Fruit fly (Drosophila melanogaster) whole organism, prepupa: ENCODE measurements around the gene CG15812.

ENCODE experiments used
- CG10631 ChIP-seq: fragments of 200-800 bp; sonication (Bioruptor generic); optimal IDR thresholded peaks from 2 replicates; lab custom pipeline; 2016; ENCODE audit warnings: missing biosample characterization, missing genetic modification characterization
- CG11294 ChIP-seq: fragments of 200-800 bp; sonication (Bioruptor generic); IDR thresholded peaks from 2 replicates; pipeline ENCODE4 v1.3.6; 2022; ENCODE audit warnings: missing biosample characterization, missing genetic modification characterization
- CG11762 ChIP-seq: fragments of 200-800 bp; sonication (Bioruptor generic); optimal IDR thresholded peaks from 3 replicates; lab custom pipeline; 2016; ENCODE audit warnings: missing biosample characterization, missing genetic modification characterization; ENCODE audit not compliant: insufficient read depth
- CG11902 ChIP-seq: fragments of 200-800 bp; sonication (Bioruptor generic); optimal IDR thresholded peaks from 3 replicates; lab custom pipeline; 2016; ENCODE audit warnings: missing biosample characterization, missing genetic modification characterization
- CG15336 ChIP-seq: fragments of 200-800 bp; sonication (Bioruptor generic); IDR thresholded peaks from 2 replicates; pipeline ENCODE4 v1.3.6; 2022; ENCODE audit warnings: missing biosample characterization, missing genetic modification characterization
- CG16779 ChIP-seq: fragments of 200-800 bp; sonication (Bioruptor generic); optimal IDR thresholded peaks from 3 replicates; lab custom pipeline; 2017; ENCODE audit warnings: missing biosample characterization, mild to moderate bottlenecking, missing genetic modification characterization
- CG32006 ChIP-seq: fragments of 200-800 bp; sonication (Bioruptor generic); optimal IDR thresholded peaks from 3 replicates; lab custom pipeline; 2017; ENCODE audit warnings: missing biosample characterization, mild to moderate bottlenecking, missing genetic modification characterization
- CG34406 ChIP-seq: fragments of 200-800 bp; sonication (Bioruptor generic); optimal IDR thresholded peaks from 3 replicates; lab custom pipeline; 2016; ENCODE audit warnings: missing biosample characterization, missing genetic modification characterization
- CG3919 ChIP-seq: fragments of 200-800 bp; sonication (Bioruptor generic); optimal IDR thresholded peaks from 3 replicates; lab custom pipeline; 2016; ENCODE audit warnings: missing biosample characterization, missing genetic modification characterization
- CG4318 ChIP-seq: fragments of 200-800 bp; sonication (Bioruptor generic); optimal IDR thresholded peaks from 3 replicates; lab custom pipeline; 2017; ENCODE audit warnings: missing biosample characterization, mild to moderate bottlenecking, missing genetic modification characterization
- CG6163 ChIP-seq: fragments of 200-800 bp; sonication (Bioruptor generic); IDR thresholded peaks from 3 replicates; pipeline ENCODE4 v1.3.6; 2022; ENCODE audit warnings: missing biosample characterization, missing genetic modification characterization
- CG6276 ChIP-seq: fragments of 200-800 bp; sonication (Bioruptor generic); optimal IDR thresholded peaks from 2 replicates; lab custom pipeline; 2017; ENCODE audit warnings: missing biosample characterization, mild to moderate bottlenecking, missing genetic modification characterization
- CG6792 ChIP-seq: fragments of 200-800 bp; sonication (Bioruptor generic); optimal IDR thresholded peaks from 3 replicates; lab custom pipeline; 2016; ENCODE audit warnings: missing biosample characterization, missing genetic modification characterization
- CG6808 ChIP-seq: fragments of 200-800 bp; sonication (Bioruptor generic); optimal IDR thresholded peaks from 3 replicates; lab custom pipeline; 2017; ENCODE audit warnings: missing biosample characterization, missing genetic modification characterization, mild to moderate bottlenecking, moderate library complexity, missing genetic modification reagents
- CG6854 ChIP-seq: fragments of 200-800 bp; sonication (Bioruptor generic); optimal IDR thresholded peaks from 2 replicates; lab custom pipeline; 2017; ENCODE audit warnings: missing biosample characterization, mild to moderate bottlenecking, missing genetic modification characterization
- CG7368 ChIP-seq: fragments of 200-800 bp; sonication (Bioruptor generic); optimal IDR thresholded peaks from 3 replicates; lab custom pipeline; 2016; ENCODE audit warnings: missing biosample characterization, missing genetic modification characterization
- CG8119 ChIP-seq: fragments of 200-800 bp; sonication (Bioruptor generic); IDR thresholded peaks from 3 replicates; pipeline ENCODE4 v1.3.6; 2022; ENCODE audit warnings: missing biosample characterization, missing genetic modification characterization
- CG8632 ChIP-seq: fragments of 200-800 bp; sonication (Bioruptor generic); optimal IDR thresholded peaks from 3 replicates; lab custom pipeline; 2016; ENCODE audit warnings: missing biosample characterization, missing genetic modification characterization
- CG9139 ChIP-seq: fragments of 200-800 bp; sonication (Bioruptor generic); optimal IDR thresholded peaks from 3 replicates; lab custom pipeline; 2017; ENCODE audit warnings: missing biosample characterization, mild to moderate bottlenecking, missing genetic modification characterization
- Eip75B ChIP-seq: fragments of 200-800 bp; sonication (Bioruptor generic); optimal IDR thresholded peaks from 3 replicates; lab custom pipeline; 2016; ENCODE audit warnings: missing biosample characterization, missing genetic modification characterization
- Eip78C ChIP-seq: fragments of 200-800 bp; sonication (Bioruptor generic); peaks from one replicate; lab custom pipeline; 2016; ENCODE audit warnings: missing biosample characterization, missing genetic modification characterization
- Gug ChIP-seq: fragments of 200-800 bp; sonication (Bioruptor generic); IDR thresholded peaks from 2 replicates; pipeline ENCODE4 v1.3.6; 2022; ENCODE audit warnings: missing biosample characterization, missing genetic modification characterization
- Hr39 ChIP-seq: fragments of 200-800 bp; sonication (Bioruptor generic); optimal IDR thresholded peaks from 2 replicates; lab custom pipeline; 2016; ENCODE audit warnings: missing biosample characterization, missing genetic modification characterization
- Hr4 ChIP-seq: fragments of 200-800 bp; sonication (Bioruptor generic); optimal IDR thresholded peaks from 3 replicates; lab custom pipeline; 2016; ENCODE audit warnings: missing biosample characterization, missing genetic modification characterization
- OdsH ChIP-seq: fragments of 200-800 bp; sonication (Bioruptor generic); optimal IDR thresholded peaks from 3 replicates; lab custom pipeline; 2016; ENCODE audit warnings: missing biosample characterization, missing genetic modification characterization
- Sox102F ChIP-seq: fragments of 200-800 bp; sonication (Bioruptor generic); optimal IDR thresholded peaks from 2 replicates; lab custom pipeline; 2016; ENCODE audit warnings: missing biosample characterization, mild to moderate bottlenecking, missing genetic modification characterization
- Sox14 ChIP-seq: fragments of 200-800 bp; sonication (Bioruptor generic); optimal IDR thresholded peaks from 3 replicates; lab custom pipeline; 2016; ENCODE audit warnings: missing biosample characterization, missing genetic modification characterization
- Sox15 ChIP-seq: fragments of 200-800 bp; sonication (Bioruptor generic); optimal IDR thresholded peaks from 3 replicates; lab custom pipeline; 2016; ENCODE audit warnings: missing biosample characterization, missing genetic modification characterization
- acj6 ChIP-seq: fragments of 200-800 bp; sonication (Bioruptor generic); optimal IDR thresholded peaks from 3 replicates; lab custom pipeline; 2016; ENCODE audit warnings: missing biosample characterization, missing genetic modification characterization
- cyc ChIP-seq: fragments of 200-800 bp; sonication (Bioruptor generic); optimal IDR thresholded peaks from 3 replicates; lab custom pipeline; 2016; ENCODE audit warnings: missing biosample characterization, missing genetic modification characterization
- dac ChIP-seq: fragments of 200-800 bp; sonication (Bioruptor generic); optimal IDR thresholded peaks from 2 replicates; lab custom pipeline; 2017; ENCODE audit warnings: missing biosample characterization, mild to moderate bottlenecking, missing genetic modification characterization
- dsx ChIP-seq: fragments of 200-800 bp; optimal IDR thresholded peaks from 3 replicates; lab custom pipeline; 2019; ENCODE audit warnings: missing biosample characterization, mild to moderate bottlenecking, missing genetic modification characterization, moderate library complexity; ENCODE audit not compliant: poor library complexity, severe bottlenecking
- eg ChIP-seq: fragments of 200-800 bp; sonication (Bioruptor generic); IDR thresholded peaks from 3 replicates; pipeline ENCODE4 v1.3.6; 2022; ENCODE audit warnings: missing biosample characterization, missing genetic modification characterization
- esn ChIP-seq: fragments of 200-800 bp; sonication (Bioruptor generic); optimal IDR thresholded peaks from 2 replicates; lab custom pipeline; 2016; ENCODE audit warnings: missing biosample characterization, mild to moderate bottlenecking, missing genetic modification characterization, moderate library complexity
- fd85E ChIP-seq: fragments of 200-800 bp; sonication (Bioruptor generic); optimal IDR thresholded peaks from 3 replicates; lab custom pipeline; 2016; ENCODE audit warnings: missing biosample characterization, missing genetic modification characterization
- fkh ChIP-seq: fragments of 200-800 bp; sonication (Bioruptor generic); optimal IDR thresholded peaks from 3 replicates; lab custom pipeline; 2017; ENCODE audit warnings: missing biosample characterization, mild to moderate bottlenecking, missing genetic modification characterization, moderate library complexity
- lz ChIP-seq: fragments of 200-800 bp; sonication (Bioruptor generic); optimal IDR thresholded peaks from 3 replicates; lab custom pipeline; 2016; ENCODE audit warnings: missing biosample characterization, missing genetic modification characterization
- net ChIP-seq: fragments of 200-800 bp; sonication (Bioruptor generic); optimal IDR thresholded peaks from 3 replicates; lab custom pipeline; 2016; ENCODE audit warnings: missing biosample characterization, missing genetic modification characterization
- pdm3 ChIP-seq: fragments of 200-800 bp; sonication (Bioruptor generic); optimal IDR thresholded peaks from 3 replicates; lab custom pipeline; 2016; ENCODE audit warnings: missing biosample characterization, missing genetic modification characterization
- spab ChIP-seq: fragments of 200-800 bp; sonication (Bioruptor generic); optimal IDR thresholded peaks from 2 replicates; lab custom pipeline; 2017; ENCODE audit warnings: missing biosample characterization, mild to moderate bottlenecking, missing genetic modification characterization, missing genetic modification reagents
- ss ChIP-seq, 2 experiments: fragments of 200-800 bp; sonication (Bioruptor generic); optimal IDR thresholded peaks; 2 replicates in 1 of 2; 3 replicates in 1 of 2; lab custom pipeline; 2017 to 2018; ENCODE audit warnings: mild to moderate bottlenecking in 2 of 2, missing biosample characterization in 2 of 2, missing genetic modification characterization in 2 of 2, moderate library complexity in 1 of 2
- svp ChIP-seq: fragments of 200-800 bp; sonication (Bioruptor generic); peaks from one replicate; lab custom pipeline; 2016; ENCODE audit warnings: missing biosample characterization, missing genetic modification characterization
- topi ChIP-seq: fragments of 200-800 bp; sonication (Bioruptor generic); optimal IDR thresholded peaks from 3 replicates; lab custom pipeline; 2016; ENCODE audit warnings: missing biosample characterization, missing genetic modification characterization
- vri ChIP-seq: fragments of 200-800 bp; sonication (Bioruptor generic); optimal IDR thresholded peaks from 3 replicates; lab custom pipeline; 2016; ENCODE audit warnings: missing biosample characterization, mild to moderate bottlenecking, missing genetic modification characterization

CG15812 gene

DNA sequence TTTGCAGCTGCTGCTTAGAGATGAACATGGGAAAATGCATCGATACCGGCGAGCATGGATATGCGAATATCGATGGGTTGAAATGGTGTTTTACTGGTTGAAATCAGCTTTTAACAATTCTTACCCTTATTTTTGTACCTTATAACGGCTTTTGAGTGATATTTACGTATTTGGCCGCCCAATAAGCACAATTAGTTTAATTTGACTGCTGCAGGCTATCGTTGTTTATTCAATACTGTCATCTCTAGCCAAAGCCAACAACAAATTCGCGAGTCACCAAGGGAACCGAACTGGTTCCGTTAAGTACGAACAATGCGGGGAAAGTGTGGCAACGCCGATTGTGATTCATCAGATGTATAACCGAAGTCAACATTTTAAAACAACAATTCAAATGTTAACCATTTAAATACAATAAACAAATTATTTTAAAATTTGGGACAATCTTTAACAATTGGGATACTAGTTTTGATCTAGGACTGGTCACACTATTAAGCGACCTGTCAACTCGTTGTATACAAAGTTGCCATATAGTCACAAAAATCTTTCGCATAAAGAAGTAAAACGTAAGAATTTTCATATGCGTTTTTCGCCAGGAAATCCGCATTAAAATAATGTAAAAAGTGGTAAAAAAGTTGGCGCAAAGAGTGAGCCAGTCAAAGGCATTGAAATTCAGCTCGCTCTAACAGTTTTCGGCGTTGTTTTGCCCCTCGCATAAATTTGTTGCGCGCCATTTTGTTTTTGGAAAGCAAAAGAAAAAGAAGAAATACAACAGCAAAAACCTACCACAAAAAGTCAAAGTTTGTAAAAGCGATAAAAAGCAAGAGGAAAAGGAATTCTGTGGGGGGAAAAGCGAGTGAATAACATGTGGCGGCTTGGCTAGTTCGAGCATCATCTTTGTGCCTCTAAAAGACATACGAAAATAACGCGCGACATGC, 11.4 kb upstream of the CG15812 start, which contains the start of the genes Usp5 and BtbVII (continued):
- TF ChIP-seq dsx, result peak; percentile 17
- peak; percentile 55 for TF ChIP-seq CG34406
- TF ChIP-seq fd85E (GFP tag; lab: Kevin White, UChicago), result no peak
- TF ChIP-seq cyc (GFP tag; lab: Kevin White, UChicago), result peak; percentile 31
- TF ChIP-seq CG11762, result no peak
- peak; percentile 48 for TF ChIP-seq CG6792 (GFP tag; lab: Kevin White, UChicago)
- TF ChIP-seq Sox102F (GFP tag; lab: Kevin White, UChicago), result no peak
- 0 out of 3 replicates have a peak, but pooled peaks have one; percentile 10 for TF ChIP-seq eg (GFP tag; lab: Robert Waterston, UW)
- TF ChIP-seq CG6276 (GFP tag; lab: Kevin White, UChicago), result no peak
- peak; percentile 70 for TF ChIP-seq acj6 (GFP tag; lab: Kevin White, UChicago)
- TF ChIP-seq CG8119 (GFP tag; lab: Robert Waterston, UW), result peak; percentile 36; the same call in 1 of the 3 replicates
- TF ChIP-seq CG16779 (tag; lab: Kevin White, UChicago), result peak; percentile 17
- TF ChIP-seq fkh (GFP tag; lab: Kevin White, UChicago), result peak; percentile 94
- TF ChIP-seq dac (GFP tag; lab: Kevin White, UChicago), result no peak
- TF ChIP-seq OdsH (GFP tag; lab: Kevin White, UChicago), result no peak
- TF ChIP-seq net, result peak; percentile 51
- TF ChIP-seq Gug (GFP tag; lab: Robert Waterston, UW), result peak; percentile 53
- TF ChIP-seq CG6163 (GFP tag; lab: Robert Waterston, UW), result no peak
- TF ChIP-seq CG3919, result peak; percentile 43
- TF ChIP-seq CG32006, result peak; percentile 29
- peak; percentile 72 for TF ChIP-seq esn (GFP tag; lab: Kevin White, UChicago)
- TF ChIP-seq pdm3 (GFP tag; lab: Kevin White, UChicago), result no peak
- TF ChIP-seq vri, result peak; percentile 19
- no peak for TF ChIP-seq CG6854 (GFP tag; lab: Kevin White, UChicago)
- TF ChIP-seq Hr4 (GFP tag; lab: Kevin White, UChicago), result no peak
- TF ChIP-seq Hr39 (GFP tag; lab: Kevin White, UChicago), result no peak
- TF ChIP-seq CG11294 (GFP tag; lab: Robert Waterston, UW), result no peak; the same call in 1 of the 2 replicates
- TF ChIP-seq CG4318 (GFP tag; lab: Kevin White, UChicago), result no peak
- TF ChIP-seq Sox15, result peak; percentile 6
- peak; percentile 55 for TF ChIP-seq CG6808 (GFP tag; lab: Kevin White, UChicago)
- 0 out of 2 replicates have a peak, but pooled peaks have one; percentile 14 for TF ChIP-seq CG15336 (GFP tag; lab: Robert Waterston, UW)
- peak; percentile 81 for TF ChIP-seq svp (GFP tag; lab: Kevin White, UChicago)

dm6 chr3L:3149060-3149872, 10.5 kb upstream of the CG15812 start:
- TF ChIP-seq acj6 (GFP tag; lab: Kevin White, UChicago) (no peak), CG6808 (GFP tag; lab: Kevin White, UChicago) (no peak), CG6163 (GFP tag; lab: Robert Waterston, UW) (peak; percentile 10; the same call in 1 of the 3 replicates), net (no peak), CG7368 (GFP tag; lab: Kevin White, UChicago) (no peak), eg (GFP tag; lab: Robert Waterston, UW) (no peak; the same call in 2 of the 3 replicates), Sox15 (no peak), CG32006 (no peak), ss (GFP tag; optimal IDR thresholded peaks at IDR 0.05; lab: Kevin White, UChicago) (peak in 1 of 2 experiments; percentile 27), Eip78C (GFP tag; lab: Kevin White, UChicago) (no peak), Hr4 (GFP tag; lab: Kevin White, UChicago) (no peak), CG8119 (GFP tag; lab: Robert Waterston, UW) (peak; percentile 41; the same call in 1 of the 3 replicates), Hr39 (GFP tag; lab: Kevin White, UChicago) (no peak), CG16779 (tag; lab: Kevin White, UChicago) (peak; percentile 19), CG11294 (GFP tag; lab: Robert Waterston, UW) (no peak), CG11762 (no peak), CG9139 (GFP tag; lab: Kevin White, UChicago) (no peak), CG11902 (GFP tag; lab: Kevin White, UChicago) (no peak), topi (no peak), CG4318 (GFP tag; lab: Kevin White, UChicago) (no peak), CG6276 (GFP tag; lab: Kevin White, UChicago) (no peak), Sox14 (no peak), lz (GFP tag; lab: Kevin White, UChicago) (no peak), Eip75B (GFP tag; lab: Kevin White, UChicago) (no peak), CG34406 (no peak), CG10631 (GFP tag; lab: Kevin White, UChicago) (no peak), spab (GFP tag; lab: Kevin White, UChicago) (no peak), CG8632 (GFP tag; lab: Kevin White, UChicago) (no peak)
